Fruit fly (Drosophila melanogaster) whole organism, embryonic: ENCODE measurements around the gene CG5727.
A peak's percentile ranks its signal among the peaks of the same experiment; 100 is the strongest.

ENCODE experiments used
- CG11085 ChIP-seq: fragments of 200-800 bp; sonication (Bioruptor generic); IDR thresholded peaks from 2 replicates; pipeline ENCODE4 v1.3.6; 2022; ENCODE audit warnings: missing biosample characterization, missing genetic modification characterization
- CG11093 ChIP-seq: fragments of 200-800 bp; sonication (Bioruptor generic); IDR thresholded peaks from 3 replicates; pipeline ENCODE4 v1.3.6; 2022; ENCODE audit warnings: missing biosample characterization, missing genetic modification characterization
- CG12071 ChIP-seq: fragments of 200-800 bp; sonication (Bioruptor generic); optimal IDR thresholded peaks from 3 replicates; lab custom pipeline; 2018; ENCODE audit warnings: missing biosample characterization, mild to moderate bottlenecking, missing genetic modification characterization
- CG12104 ChIP-seq: fragments of 200-800 bp; sonication (Bioruptor generic); optimal IDR thresholded peaks from 3 replicates; lab custom pipeline; 2016; ENCODE audit warnings: missing biosample characterization, missing genetic modification characterization
- CG12155 ChIP-seq: fragments of 200-800 bp; sonication (Bioruptor generic); optimal IDR thresholded peaks from 3 replicates; lab custom pipeline; 2016; ENCODE audit warnings: missing biosample characterization, missing genetic modification characterization
- CG12219 ChIP-seq: fragments of 200-800 bp; sonication (Bioruptor generic); optimal IDR thresholded peaks from 3 replicates; lab custom pipeline; 2018; ENCODE audit warnings: missing biosample characterization, mild to moderate bottlenecking, missing genetic modification characterization
- CG14710 ChIP-seq: fragments of 200-800 bp; sonication (Bioruptor generic); optimal IDR thresholded peaks from 3 replicates; lab custom pipeline; 2019; ENCODE audit warnings: missing biosample characterization, mild to moderate bottlenecking, missing genetic modification characterization, moderate library complexity
- CG14965 ChIP-seq: fragments of 200-800 bp; sonication (Bioruptor generic); optimal IDR thresholded peaks from 2 replicates; lab custom pipeline; 2016; ENCODE audit warnings: missing biosample characterization, missing genetic modification characterization, borderline replicate concordance
- CG15479 ChIP-seq: fragments of 200-800 bp; sonication (Bioruptor generic); optimal IDR thresholded peaks from 3 replicates; lab custom pipeline; 2019; ENCODE audit warnings: missing biosample characterization, mild to moderate bottlenecking, missing genetic modification characterization, moderate library complexity
- CG15514 ChIP-seq: fragments of 200-800 bp; sonication (Bioruptor generic); optimal IDR thresholded peaks from 3 replicates; lab custom pipeline; 2017; ENCODE audit warnings: missing biosample characterization, missing genetic modification characterization, mild to moderate bottlenecking, moderate library complexity, missing genetic modification reagents
- CG1647 ChIP-seq: fragments of 200-800 bp; sonication (Bioruptor generic); optimal IDR thresholded peaks from 3 replicates; lab custom pipeline; 2016; ENCODE audit warnings: missing biosample characterization, missing genetic modification characterization
- CG17802 ChIP-seq: fragments of 200-800 bp; sonication (Bioruptor generic); optimal IDR thresholded peaks from 2 replicates; lab custom pipeline; 2018; ENCODE audit warnings: missing biosample characterization, mild to moderate bottlenecking, missing genetic modification characterization, moderate library complexity
- CG18599 ChIP-seq: fragments of 200-800 bp; sonication (Bioruptor generic); optimal IDR thresholded peaks from 3 replicates; lab custom pipeline; 2017; ENCODE audit warnings: missing biosample characterization, missing genetic modification characterization, mild to moderate bottlenecking, moderate library complexity, missing genetic modification reagents
- CG30431 ChIP-seq: fragments of 200-800 bp; sonication (Bioruptor generic); optimal IDR thresholded peaks from 2 replicates; lab custom pipeline; 2017; ENCODE audit warnings: missing biosample characterization, missing genetic modification characterization
- CG31441 ChIP-seq: fragments of 200-800 bp; sonication (Bioruptor generic); IDR thresholded peaks from 2 replicates; pipeline ENCODE4 v1.3.6; 2022; ENCODE audit warnings: missing biosample characterization, missing genetic modification characterization
- CG34422 ChIP-seq: fragments of 200-800 bp; sonication (Bioruptor generic); IDR thresholded peaks from 3 replicates; pipeline ENCODE4 v1.3.6; 2022; ENCODE audit warnings: missing biosample characterization, missing genetic modification characterization
- CG43689 ChIP-seq: fragments of 200-800 bp; sonication (Bioruptor generic); IDR thresholded peaks from 2 replicates; pipeline ENCODE4 v1.3.6; 2022; ENCODE audit warnings: missing biosample characterization, missing genetic modification characterization
- CG7987 ChIP-seq: fragments of 200-800 bp; sonication (Bioruptor generic); optimal IDR thresholded peaks from 2 replicates; lab custom pipeline; 2018; ENCODE audit warnings: missing biosample characterization, mild to moderate bottlenecking, missing genetic modification characterization, moderate library complexity
- CG8089 ChIP-seq: fragments of 200-800 bp; sonication (Bioruptor generic); optimal IDR thresholded peaks from 3 replicates; lab custom pipeline; 2016; ENCODE audit warnings: missing biosample characterization, missing genetic modification characterization
- CTCF ChIP-seq: fragments of 200-800 bp; sonication (Bioruptor generic); optimal IDR thresholded peaks from 2 replicates; lab custom pipeline; 2017; ENCODE audit warnings: missing biosample characterization, mild to moderate bottlenecking, missing genetic modification characterization, moderate library complexity
- D19A ChIP-seq: fragments of 200-800 bp; optimal IDR thresholded peaks from 3 replicates; lab custom pipeline; 2019; ENCODE audit warnings: missing biosample characterization, mild to moderate bottlenecking, missing genetic modification characterization, moderate library complexity
- Dip2 ChIP-seq: fragments of 200-800 bp; sonication (Bioruptor generic); IDR thresholded peaks from 2 replicates; pipeline ENCODE4 v1.3.6; 2022; ENCODE audit warnings: missing biosample characterization, missing genetic modification characterization
- Dll ChIP-seq: fragments of 200-800 bp; sonication (Bioruptor generic); IDR thresholded peaks from 4 replicates; pipeline ENCODE4 v1.3.6; 2022; ENCODE audit warnings: missing biosample characterization, missing genetic modification characterization; ENCODE audit not compliant: partially characterized antibody
- Dref ChIP-seq: fragments of 200-800 bp; sonication (Bioruptor generic); IDR thresholded peaks from 2 replicates; pipeline ENCODE4 v1.3.6; 2022; ENCODE audit warnings: missing biosample characterization, missing genetic modification characterization
- Drgx ChIP-seq: fragments of 200-800 bp; sonication (Bioruptor generic); IDR thresholded peaks from 2 replicates; pipeline ENCODE4 v1.3.6; 2022; ENCODE audit warnings: missing biosample characterization, missing genetic modification characterization
- HLH3B ChIP-seq: fragments of 200-800 bp; sonication (Bioruptor generic); IDR thresholded peaks from 2 replicates; pipeline ENCODE4 v1.3.6; 2022; ENCODE audit warnings: missing biosample characterization, missing genetic modification characterization
- Hand ChIP-seq: fragments of 200-800 bp; sonication (Bioruptor generic); optimal IDR thresholded peaks from 2 replicates; lab custom pipeline; 2017; ENCODE audit warnings: mild to moderate bottlenecking, missing biosample characterization, missing genetic modification reagents, missing genetic modification characterization
- HmgZ ChIP-seq: fragments of 200-800 bp; sonication (Bioruptor generic); optimal IDR thresholded peaks from 2 replicates; lab custom pipeline; 2018; ENCODE audit warnings: missing biosample characterization, mild to moderate bottlenecking, missing genetic modification characterization
- Lpt ChIP-seq: fragments of >200 bp; optimal IDR thresholded peaks from 2 replicates; lab custom pipeline; 2018; ENCODE audit warnings: missing biosample characterization, missing genetic modification characterization
- Optix ChIP-seq: fragments of 200-800 bp; sonication (Bioruptor generic); IDR thresholded peaks from 3 replicates; pipeline ENCODE4 v1.3.6; 2022; ENCODE audit warnings: missing biosample characterization, missing genetic modification characterization
- Ptx1 ChIP-seq: fragments of 200-800 bp; sonication (Bioruptor generic); IDR thresholded peaks from 2 replicates; pipeline ENCODE4 v1.3.6; 2022; ENCODE audit warnings: missing biosample characterization, missing genetic modification characterization
- Scr ChIP-seq: fragments of 200-800 bp; sonication (Bioruptor generic); IDR thresholded peaks from 2 replicates; pipeline ENCODE4 v1.3.6; 2022; ENCODE audit warnings: missing biosample characterization, missing genetic modification characterization; ENCODE audit not compliant: partially characterized antibody
- ab ChIP-seq: fragments of 200-800 bp; sonication (Bioruptor generic); optimal IDR thresholded peaks from 2 replicates; lab custom pipeline; 2016; ENCODE audit warnings: missing biosample characterization, missing genetic modification characterization
- fu2 ChIP-seq: fragments of 200-800 bp; sonication (Bioruptor generic); optimal IDR thresholded peaks from 2 replicates; lab custom pipeline; 2016; ENCODE audit warnings: missing biosample characterization, missing genetic modification characterization
- gcm ChIP-seq: fragments of 200-800 bp; sonication (Bioruptor generic); optimal IDR thresholded peaks from 2 replicates; lab custom pipeline; 2019; ENCODE audit warnings: missing biosample characterization, mild to moderate bottlenecking, missing genetic modification characterization, moderate library complexity
- her ChIP-seq: fragments of 200-800 bp; sonication (Bioruptor generic); optimal IDR thresholded peaks from 2 replicates; lab custom pipeline; 2016; ENCODE audit warnings: missing biosample characterization, missing genetic modification characterization
- hkb ChIP-seq, 2 experiments: fragments of 200-800 bp in 1 of 2; fragments of >200 bp in 1 of 2; sonication (Bioruptor generic) in 1 of 2; IDR thresholded peaks in 1 of 2; optimal IDR thresholded peaks in 1 of 2; 2 replicates each; pipeline versions ENCODE4 v1.3.6 to Lab custom; 2017 to 2022; ENCODE audit warnings: missing biosample characterization in 1 of 2, missing genetic modification characterization in 1 of 2
- hth ChIP-seq: fragments of >200 bp; optimal IDR thresholded peaks from 2 replicates; lab custom pipeline; 2017; ENCODE audit warnings: inconsistent platforms
- inv ChIP-seq: fragments of 200-800 bp; sonication (Bioruptor generic); IDR thresholded peaks from 2 replicates; pipeline ENCODE4 v1.3.6; 2022; ENCODE audit warnings: missing biosample characterization, missing genetic modification characterization; ENCODE audit not compliant: partially characterized antibody
- jigr1 ChIP-seq: fragments of 200-800 bp; sonication (Bioruptor generic); IDR thresholded peaks from 3 replicates; pipeline ENCODE4 v1.3.6; 2022; ENCODE audit warnings: missing biosample characterization, missing genetic modification characterization
- mirr ChIP-seq: fragments of 200-800 bp; sonication (Bioruptor generic); optimal IDR thresholded peaks from 3 replicates; lab custom pipeline; 2018; ENCODE audit warnings: missing biosample characterization, mild to moderate bottlenecking, missing genetic modification characterization
- onecut ChIP-seq: fragments of 200-800 bp; sonication (Bioruptor generic); IDR thresholded peaks from 2 replicates; pipeline ENCODE4 v1.3.6; 2022; ENCODE audit warnings: missing biosample characterization, missing genetic modification characterization
- p53 ChIP-seq: fragments of 200-800 bp; sonication (Bioruptor generic); optimal IDR thresholded peaks from 2 replicates; lab custom pipeline; 2016; ENCODE audit warnings: missing biosample characterization, missing genetic modification characterization
- peb ChIP-seq: fragments of 200-800 bp; sonication (Bioruptor generic); IDR thresholded peaks from 2 replicates; pipeline ENCODE4 v1.3.6; 2022; ENCODE audit warnings: missing biosample characterization, missing genetic modification characterization
- pnt ChIP-seq: fragments of 200-800 bp; sonication (Bioruptor generic); optimal IDR thresholded peaks from 3 replicates; lab custom pipeline; 2016; ENCODE audit warnings: missing biosample characterization, missing genetic modification characterization
- rib ChIP-seq: fragments of 200-800 bp; sonication (Bioruptor generic); IDR thresholded peaks from 2 replicates; pipeline ENCODE4 v1.3.6; 2022; ENCODE audit warnings: missing biosample characterization, missing genetic modification characterization
- sisA ChIP-seq: fragments of 200-800 bp; sonication (Bioruptor generic); IDR thresholded peaks from 2 replicates; pipeline ENCODE4 v1.3.6; 2022; ENCODE audit warnings: missing biosample characterization, missing genetic modification characterization
- slp2 ChIP-seq: fragments of 200-800 bp; sonication (Bioruptor generic); optimal IDR thresholded peaks from 2 replicates; lab custom pipeline; 2016; ENCODE audit warnings: missing biosample characterization, missing genetic modification characterization
- sna ChIP-seq: fragments of 200-800 bp; sonication (Bioruptor generic); IDR thresholded peaks from 2 replicates; pipeline ENCODE4 v1.3.6; 2022; ENCODE audit warnings: missing biosample characterization, missing genetic modification characterization; ENCODE audit not compliant: partially characterized antibody
- trem ChIP-seq: fragments of 200-800 bp; optimal IDR thresholded peaks from 3 replicates; lab custom pipeline; 2019; ENCODE audit warnings: missing biosample characterization, mild to moderate bottlenecking, missing genetic modification characterization, moderate library complexity
- wek ChIP-seq: fragments of 200-800 bp; sonication (Bioruptor generic); optimal IDR thresholded peaks from 3 replicates; lab custom pipeline; 2018; ENCODE audit warnings: missing biosample characterization, mild to moderate bottlenecking, missing genetic modification characterization, moderate library complexity

CG5727 gene

dm6 chr2L:10237725-10238446, 27.4 kb upstream of the CG5727 start, which contains the start of gene mthl15 (continued):
- no peak for TF ChIP-seq jigr1 (GFP tag; lab: Robert Waterston, UW)
- TF ChIP-seq sna (GFP tag; lab: Robert Waterston, UW): no peak
- TF ChIP-seq CG31441: no peak
- TF ChIP-seq CG12155 (GFP tag; lab: Kevin White, UChicago): no peak
- no peak for TF ChIP-seq hth (lab: Kevin White, UChicago)
- peak; percentile 48 for TF ChIP-seq wek (GFP tag; lab: Kevin White, UChicago)
- no peak for TF ChIP-seq Lpt (GFP tag; lab: Kevin White, UChicago)
- TF ChIP-seq CG15514: no peak
- peak; percentile 33 for TF ChIP-seq CG7987 (GFP tag; lab: Kevin White, UChicago)
- peak; percentile 95 for TF ChIP-seq mirr (GFP tag; lab: Kevin White, UChicago)
- no peak for TF ChIP-seq CG8089 (GFP tag; lab: Kevin White, UChicago)
- TF ChIP-seq CG12219 (GFP tag; lab: Kevin White, UChicago): peak; percentile 31
- TF ChIP-seq CG12104 (GFP tag; lab: Kevin White, UChicago): no peak
- TF ChIP-seq Dref (GFP tag; lab: Robert Waterston, UW): no peak
- TF ChIP-seq D19A (tag; lab: Kevin White, UChicago): no peak
- TF ChIP-seq fu2 (GFP tag; lab: Kevin White, UChicago): no peak
- TF ChIP-seq CG34422 (GFP tag; lab: Robert Waterston, UW): no peak
- TF ChIP-seq CG17802: peak; percentile 20
- no peak for TF ChIP-seq Scr (GFP tag; lab: Robert Waterston, UW)
- TF ChIP-seq pnt (GFP tag; lab: Kevin White, UChicago): no peak
- TF ChIP-seq trem (tag; lab: Kevin White, UChicago): no peak
- TF ChIP-seq Ptx1 (GFP tag; lab: Robert Waterston, UW): no peak
- no peak for TF ChIP-seq hkb (optimal IDR thresholded peaks at IDR 0.05; lab: Kevin White, UChicago)
- TF ChIP-seq hkb (GFP tag; IDR thresholded peaks at IDR 0.05; lab: Robert Waterston, UW): no peak
- no peak for TF ChIP-seq CTCF (GFP tag; lab: Kevin White, UChicago)
- no peak for TF ChIP-seq Drgx (GFP tag; lab: Robert Waterston, UW)
- TF ChIP-seq ab: no peak
- TF ChIP-seq sisA (GFP tag; lab: Robert Waterston, UW): no peak
- TF ChIP-seq HLH3B (GFP tag; lab: Robert Waterston, UW): no peak
- no peak for TF ChIP-seq slp2 (GFP tag; lab: Kevin White, UChicago)
- no peak for TF ChIP-seq Dip2 (GFP tag; lab: Robert Waterston, UW)
- TF ChIP-seq CG12071: no peak
- TF ChIP-seq inv (GFP tag; lab: Robert Waterston, UW): no peak
- no peak for TF ChIP-seq CG11085
- TF ChIP-seq her (GFP tag; lab: Kevin White, UChicago): no peak
- TF ChIP-seq CG18599 (GFP tag; lab: Kevin White, UChicago): no peak
- no peak for TF ChIP-seq CG14965 (GFP tag; lab: Kevin White, UChicago)
- no peak for TF ChIP-seq CG1647
- TF ChIP-seq rib (GFP tag; lab: Robert Waterston, UW): no peak
- TF ChIP-seq Dll: no peak
- TF ChIP-seq CG43689 (GFP tag; lab: Robert Waterston, UW): no peak
- TF ChIP-seq CG14710: no peak
- TF ChIP-seq CG11093 (GFP tag; lab: Robert Waterston, UW): no peak; the same call in 2 of the 3 replicates
- peak; percentile 54 for TF ChIP-seq HmgZ (tag; lab: Kevin White, UChicago)
- TF ChIP-seq onecut (GFP tag; lab: Robert Waterston, UW): no peak
- TF ChIP-seq Hand (GFP tag; lab: Kevin White, UChicago): no peak
- no peak for TF ChIP-seq Optix (GFP tag; lab: Robert Waterston, UW)
- no peak for TF ChIP-seq CG30431 (GFP tag; lab: Kevin White, UChicago)
- peak; percentile 21 for TF ChIP-seq gcm (GFP tag; lab: Kevin White, UChicago)
- peak; percentile 69 for TF ChIP-seq CG15479 (GFP tag; lab: Kevin White, UChicago)
- no peak for TF ChIP-seq peb (GFP tag; lab: Robert Waterston, UW)
- TF ChIP-seq p53: no peak
